Worm (Caenorhabditis elegans) whole organism, midembryonic: ENCODE results near the gene F35F10.7.

Experiments used
- T22C8.4 ChIP-seq: fragments of 200-800 bp; sonication (Bioruptor generic); IDR thresholded peaks from 2 replicates; pipeline ENCODE4 v1.3.6; 2022; ENCODE audit warnings: missing genetic modification characterization, missing compliant biosample characterization
- cog-1 ChIP-seq: sonication (generic microtip); optimal IDR thresholded peaks from 2 replicates; lab custom pipeline; 2016; ENCODE audit warnings: missing genetic modification characterization, missing compliant biosample characterization
- flt-1 ChIP-seq: fragments of 200-800 bp; sonication (Bioruptor generic); IDR thresholded peaks from 2 replicates; pipeline ENCODE4 v1.3.6; 2022; ENCODE audit warnings: missing genetic modification characterization, missing compliant biosample characterization
- tab-1 ChIP-seq: fragments of 200-800 bp; sonication (Bioruptor generic); IDR thresholded peaks from 2 replicates; pipeline ENCODE4 v1.3.6; 2022; ENCODE audit warnings: missing genetic modification characterization, missing compliant biosample characterization

DNA sequence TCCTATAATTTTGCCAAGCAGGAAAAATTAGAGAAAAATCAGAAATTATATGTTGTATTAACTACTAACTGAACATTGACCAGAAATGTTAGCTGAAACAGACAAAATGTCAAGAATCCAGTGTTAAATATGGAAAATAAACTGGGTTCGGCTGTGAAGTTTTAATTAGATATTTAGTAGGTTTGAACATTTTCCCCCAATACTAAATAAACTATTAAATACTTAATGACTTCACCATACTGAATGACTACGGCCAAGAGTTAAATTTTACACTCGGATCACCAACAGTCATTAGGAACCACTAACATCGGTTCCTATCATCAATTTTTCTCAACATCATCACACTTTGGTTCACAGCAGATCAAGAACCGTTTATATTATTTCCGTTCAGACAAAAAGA lies 8.1 kb upstream of the F35F10.7 start:
- TF ChIP-seq cog-1 (tag; lab: Kevin White, UChicago): no peak
- TF ChIP-seq flt-1 (GFP tag; lab: Robert Waterston, UW): no peak
- TF ChIP-seq tab-1: no peak
- no peak for TF ChIP-seq T22C8.4 (GFP tag; lab: Robert Waterston, UW)
